Worm (Caenorhabditis elegans): ENCODE results near the gene ing-3.
A peak's percentile ranks its signal among the peaks of the same experiment; 100 is the strongest.

The ing-3 gene

DNA sequence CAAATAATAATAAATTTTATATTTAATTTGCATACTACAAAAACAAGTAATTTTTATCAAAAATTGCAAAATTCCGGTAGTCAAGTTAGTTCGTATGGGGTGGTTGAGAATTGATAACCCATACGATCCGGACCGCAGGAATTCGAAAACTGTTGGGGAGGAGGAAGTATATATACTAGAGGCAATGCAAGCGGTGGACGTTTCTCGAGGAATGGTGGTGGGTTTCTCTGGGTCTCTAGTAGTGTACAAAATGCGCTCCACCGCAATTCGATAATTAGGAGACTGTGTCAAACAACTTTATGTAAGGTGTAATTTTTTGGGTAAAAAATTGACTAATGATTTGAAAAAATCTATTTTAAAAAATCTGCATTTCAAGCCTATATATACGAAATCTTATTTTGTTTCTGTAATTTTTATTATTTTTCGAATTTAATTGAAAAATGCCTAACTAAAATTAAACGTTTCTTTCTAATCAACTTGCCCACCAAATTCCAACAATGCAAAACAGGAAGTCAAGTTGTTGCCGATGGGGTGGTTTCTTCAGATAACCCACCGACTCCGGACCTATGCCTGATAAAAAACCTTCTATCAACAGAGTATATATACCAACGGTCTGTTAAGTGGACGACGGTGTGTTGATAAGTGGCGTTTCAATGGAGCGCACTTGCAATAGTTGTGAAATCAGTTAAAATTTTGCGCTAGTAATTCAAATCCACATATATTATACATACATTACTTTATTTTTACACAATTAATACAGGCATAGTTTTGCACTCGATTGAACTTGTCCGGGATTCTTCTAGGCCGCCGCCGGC lies 41.2 kb upstream of the ing-3 start (continued):
- TF ChIP-seq hlh-17 (GFP tag; optimal IDR thresholded peaks at IDR 0.05; ENCODE audit: borderline replicate concordance) (no peak), nhr-84 (tag; optimal IDR thresholded peaks at IDR 0.05) (no peak), mab-9 (GFP tag; IDR thresholded peaks at IDR 0.05) (peak; percentile 74), unc-86 (tag; optimal IDR thresholded peaks at IDR 0.05) (peak; percentile 91), lin-15B (tag; optimal IDR thresholded peaks at IDR 0.05) (peak; percentile 88), ztf-4 (tag; optimal IDR thresholded peaks at IDR 0.05) (peak; percentile 88), snu-23 (GFP tag; optimal IDR thresholded peaks at IDR 0.05) (peak; percentile 97), egl-27 (tag; optimal IDR thresholded peaks at IDR 0.05) (no peak), ceh-63 (GFP tag; optimal IDR thresholded peaks at IDR 0.05) (no peak), efl-1 (optimal IDR thresholded peaks at IDR 0.05) (peak; percentile 77 to 82), efl-1 (GFP tag; optimal IDR thresholded peaks at IDR 0.05 in 1 of 2) (peak; percentile 73 to 98), ceh-8 (GFP tag; optimal IDR thresholded peaks at IDR 0.05) (peak; percentile 94), nhr-11 (tag; optimal IDR thresholded peaks at IDR 0.05) (peak; percentile 12), nhr-90 (tag; optimal IDR thresholded peaks at IDR 0.05; ENCODE audit: poor library complexity) (peak; percentile 98), nhr-12 (tag; optimal IDR thresholded peaks at IDR 0.05) (peak; percentile 17), pax-3 (tag; optimal IDR thresholded peaks at IDR 0.05) (peak; percentile 91), hlh-4 (tag; optimal IDR thresholded peaks at IDR 0.05) (peak; percentile 51), nhr-85 (tag) (peak; percentile 93), nhr-28 (tag; optimal IDR thresholded peaks at IDR 0.05) (no peak), lin-13 (GFP tag; optimal IDR thresholded peaks at IDR 0.05) (peak; percentile 94), grh-1 (GFP tag; IDR thresholded peaks at IDR 0.05) (peak; percentile 79), unc-98 (GFP tag; IDR thresholded peaks at IDR 0.05) (no peak), hpl-2 (GFP tag; optimal IDR thresholded peaks at IDR 0.05) (no peak), C04F5.9 (tag; optimal IDR thresholded peaks at IDR 0.05) (peak; percentile 72), zag-1 (tag; optimal IDR thresholded peaks at IDR 0.05) (no peak), irx-1 (tag; optimal IDR thresholded peaks at IDR 0.05) (peak; percentile 94), lin-39 (tag; optimal IDR thresholded peaks at IDR 0.05) (peak; percentile 92), pqm-1 (tag; optimal IDR thresholded peaks at IDR 0.05) (no peak), ceh-82 (tag; optimal IDR thresholded peaks at IDR 0.05) (peak; percentile 88 to 89 (median 89)), isw-1 (GFP tag; IDR thresholded peaks at IDR 0.05) (peak; percentile 72), nhr-47 (tag; optimal IDR thresholded peaks at IDR 0.05) (peak; percentile 98), elt-2 (tag; optimal IDR thresholded peaks at IDR 0.05) (peak; percentile 70), unc-30 (tag; optimal IDR thresholded peaks at IDR 0.05) (no peak), fkh-8 (tag; optimal IDR thresholded peaks at IDR 0.05) (peak; percentile 89), aha-1 (tag; optimal IDR thresholded peaks at IDR 0.05) (peak; percentile 61), nhr-71 (tag; optimal IDR thresholded peaks at IDR 0.05) (peak; percentile 96), egl-13 (tag; optimal IDR thresholded peaks at IDR 0.05) (peak; percentile 94), sox-4 (tag; optimal IDR thresholded peaks at IDR 0.05) (peak; percentile 89), C16A3.4 (tag; optimal IDR thresholded peaks at IDR 0.05) (peak; percentile 95), mef-2 (tag; optimal IDR thresholded peaks at IDR 0.05) (peak; percentile 49), efl-3 (GFP tag; optimal IDR thresholded peaks at IDR 0.05) (peak; percentile 41), tbx-2 (tag; optimal IDR thresholded peaks at IDR 0.05) (peak; percentile 94), fkh-4 (tag; optimal IDR thresholded peaks at IDR 0.05; ENCODE audit: borderline replicate concordance) (peak; percentile 58), vab-15 (tag; optimal IDR thresholded peaks at IDR 0.05) (peak; percentile 62), unc-130 (tag; optimal IDR thresholded peaks at IDR 0.05) (peak; percentile 97), zip-4 (GFP tag; optimal IDR thresholded peaks at IDR 0.05) (peak; percentile 88), ets-5 (GFP tag; IDR thresholded peaks at IDR 0.05) (no peak), blmp-1 (tag; optimal IDR thresholded peaks at IDR 0.05) (peak; percentile 78), nhr-20 (tag; optimal IDR thresholded peaks at IDR 0.05) (peak; percentile 97), lin-35 (GFP tag; optimal IDR thresholded peaks at IDR 0.05) (peak; percentile 85 to 89), lin-14 (GFP tag; optimal IDR thresholded peaks at IDR 0.05) (peak; percentile 92)

All from whole organism, L1 larva.